Fruit fly (Drosophila melanogaster): ENCODE data around the gene CG13625.

CG13625 gene

dm6 chr3R:24565748-24566239 is 19.2 kb downstream of the CG13625 start:
- TF ChIP-seq dmrt93B (GFP tag; optimal IDR thresholded peaks at IDR 0.05) (no peak), CG32264 (GFP tag; optimal IDR thresholded peaks at IDR 0.05) (peak; percentile 12), Hr78 (GFP tag; optimal IDR thresholded peaks at IDR 0.05) (no peak), Dif (GFP tag; optimal IDR thresholded peaks at IDR 0.05; ENCODE audit: partially characterized antibody) (peak; percentile 92), Hnf4 (GFP tag; optimal IDR thresholded peaks at IDR 0.05) (peak; percentile 48), dl (GFP tag; optimal IDR thresholded peaks at IDR 0.05; ENCODE audit: insufficient read depth in 1 of 2, partially characterized antibody in 2 of 2) (peak; percentile 91 to 95), Myc (optimal IDR thresholded peaks at IDR 0.05) (no peak), lola (GFP tag; optimal IDR thresholded peaks at IDR 0.05) (no peak), jim (GFP tag; optimal IDR thresholded peaks at IDR 0.05) (no peak), brk (GFP tag; optimal IDR thresholded peaks at IDR 0.05) (peak; percentile 87), psq (GFP tag; optimal IDR thresholded peaks at IDR 0.05) (peak; percentile 91), Jra (GFP tag; optimal IDR thresholded peaks at IDR 0.05) (peak; percentile 37), GATAd (GFP tag; optimal IDR thresholded peaks at IDR 0.05) (no peak), Vsx2 (GFP tag; optimal IDR thresholded peaks at IDR 0.05; ENCODE audit: partially characterized antibody) (peak; percentile 75), OdsH (GFP tag; optimal IDR thresholded peaks at IDR 0.05) (peak; percentile 66), br (GFP tag; optimal IDR thresholded peaks at IDR 0.05) (peak; percentile 91), Dfd (GFP tag; optimal IDR thresholded peaks at IDR 0.05) (no peak), Hr83 (GFP tag; optimal IDR thresholded peaks at IDR 0.05; ENCODE audit: poor library complexity, severe bottlenecking) (peak; percentile 40), sv (GFP tag; optimal IDR thresholded peaks at IDR 0.05) (no peak), rgr (GFP tag; optimal IDR thresholded peaks at IDR 0.05) (peak; percentile 63), pan (optimal IDR thresholded peaks at IDR 0.05) (no peak), usp (GFP tag; optimal IDR thresholded peaks at IDR 0.05) (no peak), Sp1 (GFP tag; optimal IDR thresholded peaks at IDR 0.05) (peak; percentile 61), CrebA (GFP tag; optimal IDR thresholded peaks at IDR 0.05; ENCODE audit: borderline replicate concordance) (peak; percentile 94), foxo (GFP tag; optimal IDR thresholded peaks at IDR 0.05) (peak in 1 of 2 experiments; percentile 27), sage (GFP tag; optimal IDR thresholded peaks at IDR 0.05) (peak; percentile 69), woc (GFP tag; optimal IDR thresholded peaks at IDR 0.05) (no peak), Rel (GFP tag; optimal IDR thresholded peaks at IDR 0.05) (peak; percentile 79), Rel (tag; optimal IDR thresholded peaks at IDR 0.05) (peak; percentile 68), N (GFP tag; optimal IDR thresholded peaks at IDR 0.05) (no peak), fru (GFP tag; optimal IDR thresholded peaks at IDR 0.05) (peak; percentile 37), h (GFP tag; optimal IDR thresholded peaks at IDR 0.05) (peak; percentile 81), Abd-B (GFP tag; optimal IDR thresholded peaks at IDR 0.05) (no peak), tai (GFP tag; optimal IDR thresholded peaks at IDR 0.05) (no peak), CG9705 (GFP tag; optimal IDR thresholded peaks at IDR 0.05) (no peak), HLH106 (tag; optimal IDR thresholded peaks at IDR 0.05) (no peak), Mio (GFP tag; optimal IDR thresholded peaks at IDR 0.05) (no peak), dsf (GFP tag; optimal IDR thresholded peaks at IDR 0.05; ENCODE audit: borderline replicate concordance) (no peak), ey (GFP tag; optimal IDR thresholded peaks at IDR 0.05) (no peak)

dm6 chr3R:24564799-24565344 is 20.1 kb downstream of the CG13625 start:
- no peak for TF ChIP-seq CG9705 (GFP tag; optimal IDR thresholded peaks at IDR 0.05)
- peak; percentile 42 for TF ChIP-seq ey (GFP tag; optimal IDR thresholded peaks at IDR 0.05)
- TF ChIP-seq foxo (GFP tag; optimal IDR thresholded peaks at IDR 0.05): no peak
- peak; percentile 8 for TF ChIP-seq Rel (GFP tag; optimal IDR thresholded peaks at IDR 0.05)
- TF ChIP-seq Rel (tag; optimal IDR thresholded peaks at IDR 0.05): peak; percentile 77
- TF ChIP-seq brk (GFP tag; optimal IDR thresholded peaks at IDR 0.05): peak; percentile 4
- no peak for TF ChIP-seq dsf (GFP tag; optimal IDR thresholded peaks at IDR 0.05; ENCODE audit: borderline replicate concordance)
- TF ChIP-seq psq (GFP tag; optimal IDR thresholded peaks at IDR 0.05): peak; percentile 54
- TF ChIP-seq Hr83 (GFP tag; optimal IDR thresholded peaks at IDR 0.05; ENCODE audit: poor library complexity, severe bottlenecking): no peak
- TF ChIP-seq pan (optimal IDR thresholded peaks at IDR 0.05): no peak
- TF ChIP-seq HLH106 (tag; optimal IDR thresholded peaks at IDR 0.05): peak; percentile 30
- no peak for TF ChIP-seq Mio (GFP tag; optimal IDR thresholded peaks at IDR 0.05)
- TF ChIP-seq Hr78 (GFP tag; optimal IDR thresholded peaks at IDR 0.05): no peak
- TF ChIP-seq Abd-B (GFP tag; optimal IDR thresholded peaks at IDR 0.05): no peak
- no peak for TF ChIP-seq tai (GFP tag; optimal IDR thresholded peaks at IDR 0.05)
- TF ChIP-seq CG32264 (GFP tag; optimal IDR thresholded peaks at IDR 0.05): no peak
- TF ChIP-seq Dfd (GFP tag; optimal IDR thresholded peaks at IDR 0.05): no peak
- no peak for TF ChIP-seq Vsx2 (GFP tag; optimal IDR thresholded peaks at IDR 0.05; ENCODE audit: partially characterized antibody)
- TF ChIP-seq lola (GFP tag; optimal IDR thresholded peaks at IDR 0.05): no peak
- TF ChIP-seq Hnf4 (GFP tag; optimal IDR thresholded peaks at IDR 0.05): no peak
- TF ChIP-seq OdsH (GFP tag; optimal IDR thresholded peaks at IDR 0.05): peak; percentile 23
- no peak for TF ChIP-seq br (GFP tag; optimal IDR thresholded peaks at IDR 0.05)
- TF ChIP-seq Myc (optimal IDR thresholded peaks at IDR 0.05): no peak
- TF ChIP-seq Jra (GFP tag; optimal IDR thresholded peaks at IDR 0.05): no peak
- no peak for TF ChIP-seq N (GFP tag; optimal IDR thresholded peaks at IDR 0.05)
- TF ChIP-seq woc (GFP tag; optimal IDR thresholded peaks at IDR 0.05): no peak
- TF ChIP-seq h (GFP tag; optimal IDR thresholded peaks at IDR 0.05): peak; percentile 64
- peak; percentile 26 for TF ChIP-seq rgr (GFP tag; optimal IDR thresholded peaks at IDR 0.05)
- peak; percentile 34 for TF ChIP-seq fru (GFP tag; optimal IDR thresholded peaks at IDR 0.05)
- TF ChIP-seq usp (GFP tag; optimal IDR thresholded peaks at IDR 0.05): no peak
- TF ChIP-seq dl (GFP tag; optimal IDR thresholded peaks at IDR 0.05; ENCODE audit: insufficient read depth in 1 of 2, partially characterized antibody in 2 of 2): no peak
- TF ChIP-seq sage (GFP tag; optimal IDR thresholded peaks at IDR 0.05): peak; percentile 20
- TF ChIP-seq sv (GFP tag; optimal IDR thresholded peaks at IDR 0.05): no peak
- TF ChIP-seq CrebA (GFP tag; optimal IDR thresholded peaks at IDR 0.05; ENCODE audit: borderline replicate concordance): peak; percentile 75
- TF ChIP-seq Sp1 (GFP tag; optimal IDR thresholded peaks at IDR 0.05): no peak
- TF ChIP-seq Dif (GFP tag; optimal IDR thresholded peaks at IDR 0.05; ENCODE audit: partially characterized antibody): peak; percentile 16
- TF ChIP-seq GATAd (GFP tag; optimal IDR thresholded peaks at IDR 0.05): no peak
